Fruit fly (Drosophila melanogaster) whole organism, embryonic: ENCODE measurements around the gene CG5377.
A peak's percentile ranks its signal among the peaks of the same experiment; 100 is the strongest.

Source experiments
- Atf6 ChIP-seq: fragments of 200-800 bp; sonication (Bioruptor generic); IDR thresholded peaks from 2 replicates; pipeline ENCODE4 v1.3.6; 2022; ENCODE audit warnings: missing biosample characterization, missing genetic modification characterization
- CG10366 ChIP-seq: fragments of 200-800 bp; sonication (Bioruptor generic); IDR thresholded peaks from 2 replicates; pipeline ENCODE4 v1.3.6; 2022; ENCODE audit warnings: missing biosample characterization, missing genetic modification characterization
- CG12104 ChIP-seq: fragments of 200-800 bp; sonication (Bioruptor generic); optimal IDR thresholded peaks from 3 replicates; lab custom pipeline; 2016; ENCODE audit warnings: missing biosample characterization, missing genetic modification characterization
- CG12744 ChIP-seq: fragments of 200-800 bp; sonication (Bioruptor generic); optimal IDR thresholded peaks from 2 replicates; lab custom pipeline; 2016; ENCODE audit warnings: missing biosample characterization, missing genetic modification characterization
- CG14860 ChIP-seq: fragments of 200-800 bp; sonication (Bioruptor generic); IDR thresholded peaks from 3 replicates; pipeline ENCODE4 v1.3.6; 2022; ENCODE audit warnings: missing biosample characterization, missing genetic modification characterization; ENCODE audit not compliant: partially characterized antibody
- CG16779 ChIP-seq: fragments of 200-800 bp; sonication (Bioruptor generic); IDR thresholded peaks from 2 replicates; pipeline ENCODE4 v1.3.6; 2022; ENCODE audit warnings: missing biosample characterization, missing genetic modification characterization
- CG17385 ChIP-seq: fragments of 200-800 bp; sonication (Bioruptor generic); optimal IDR thresholded peaks from 3 replicates; lab custom pipeline; 2018; ENCODE audit warnings: missing biosample characterization, mild to moderate bottlenecking, missing genetic modification characterization
- CG1832 ChIP-seq: fragments of 200-800 bp; sonication (Bioruptor generic); optimal IDR thresholded peaks from 2 replicates; lab custom pipeline; 2017; ENCODE audit warnings: missing biosample characterization, mild to moderate bottlenecking, missing genetic modification characterization, inconsistent platforms
- CG18619 ChIP-seq: fragments of 200-800 bp; sonication (Bioruptor generic); optimal IDR thresholded peaks from 3 replicates; lab custom pipeline; 2017; ENCODE audit warnings: missing biosample characterization, mild to moderate bottlenecking, missing genetic modification characterization
- CG31441 ChIP-seq: fragments of 200-800 bp; sonication (Bioruptor generic); IDR thresholded peaks from 2 replicates; pipeline ENCODE4 v1.3.6; 2022; ENCODE audit warnings: missing biosample characterization, missing genetic modification characterization
- CG33557 ChIP-seq: fragments of 200-800 bp; sonication (Bioruptor generic); optimal IDR thresholded peaks from 2 replicates; lab custom pipeline; 2019; ENCODE audit warnings: missing biosample characterization, mild to moderate bottlenecking, missing genetic modification characterization, moderate library complexity
- CG34224 ChIP-seq: fragments of 200-800 bp; sonication (Bioruptor generic); IDR thresholded peaks from 3 replicates; pipeline ENCODE4 v1.3.6; 2022; ENCODE audit warnings: missing biosample characterization, missing genetic modification characterization; ENCODE audit not compliant: partially characterized antibody
- CG5953 ChIP-seq: fragments of 200-800 bp; sonication (Bioruptor generic); IDR thresholded peaks from 2 replicates; pipeline ENCODE4 v1.3.6; 2022; ENCODE audit warnings: missing biosample characterization, missing genetic modification characterization
- CG6683 ChIP-seq: fragments of 200-800 bp; sonication (Bioruptor generic); optimal IDR thresholded peaks from 2 replicates; lab custom pipeline; 2017; ENCODE audit warnings: missing biosample characterization, mild to moderate bottlenecking, missing genetic modification characterization, missing genetic modification reagents
- CG7357 ChIP-seq: fragments of 200-800 bp; sonication (Bioruptor generic); IDR thresholded peaks from 3 replicates; pipeline ENCODE4 v1.3.6; 2022; ENCODE audit warnings: missing biosample characterization, missing genetic modification characterization
- CG7839 ChIP-seq: fragments of 200-800 bp; sonication (Bioruptor generic); optimal IDR thresholded peaks from 3 replicates; lab custom pipeline; 2018; ENCODE audit warnings: missing biosample characterization, mild to moderate bottlenecking, missing genetic modification characterization, moderate library complexity
- CG9215 ChIP-seq: fragments of 200-800 bp; sonication (Bioruptor generic); IDR thresholded peaks from 2 replicates; pipeline ENCODE4 v1.3.6; 2022; ENCODE audit warnings: missing biosample characterization, missing genetic modification characterization
- D19B ChIP-seq: fragments of 200-800 bp; sonication (Bioruptor generic); optimal IDR thresholded peaks from 2 replicates; lab custom pipeline; 2017; ENCODE audit warnings: missing biosample characterization, mild to moderate bottlenecking, missing genetic modification characterization
- Deaf1 ChIP-seq: fragments of 200-800 bp; optimal IDR thresholded peaks from 3 replicates; lab custom pipeline; 2019; ENCODE audit warnings: missing biosample characterization, mild to moderate bottlenecking, missing genetic modification characterization, moderate library complexity
- Dll ChIP-seq: fragments of 200-800 bp; sonication (Bioruptor generic); IDR thresholded peaks from 4 replicates; pipeline ENCODE4 v1.3.6; 2022; ENCODE audit warnings: missing biosample characterization, missing genetic modification characterization; ENCODE audit not compliant: partially characterized antibody
- Fer3 ChIP-seq: fragments of 200-800 bp; sonication (Bioruptor generic); optimal IDR thresholded peaks from 2 replicates; lab custom pipeline; 2018; ENCODE audit warnings: missing biosample characterization, mild to moderate bottlenecking, missing genetic modification characterization, moderate library complexity
- GATAe ChIP-seq: fragments of 200-800 bp; sonication (Bioruptor generic); conservative IDR thresholded peaks from 2 replicates; pipeline ENCODE4 v1.3.6; 2022; ENCODE audit warnings: missing biosample characterization, missing genetic modification characterization
- Lpt ChIP-seq: fragments of >200 bp; optimal IDR thresholded peaks from 2 replicates; lab custom pipeline; 2018; ENCODE audit warnings: missing biosample characterization, missing genetic modification characterization
- Mes4 ChIP-seq: fragments of 200-800 bp; sonication (Bioruptor generic); optimal IDR thresholded peaks from 2 replicates; lab custom pipeline; 2016; ENCODE audit warnings: missing biosample characterization, missing genetic modification characterization
- Myb ChIP-seq: fragments of 200-800 bp; sonication (Bioruptor generic); optimal IDR thresholded peaks from 2 replicates; lab custom pipeline; 2016; ENCODE audit warnings: missing biosample characterization, missing genetic modification characterization
- NK7.1 ChIP-seq: fragments of 200-800 bp; sonication (Bioruptor generic); optimal IDR thresholded peaks from 3 replicates; lab custom pipeline; 2016; ENCODE audit warnings: missing biosample characterization, missing genetic modification characterization
- Nf-YB ChIP-seq: fragments of 200-800 bp; sonication (Bioruptor generic); optimal IDR thresholded peaks from 3 replicates; lab custom pipeline; 2019; ENCODE audit warnings: missing biosample characterization, mild to moderate bottlenecking, missing genetic modification characterization, moderate library complexity
- Sin3A ChIP-seq: fragments of >200 bp; optimal IDR thresholded peaks from 2 replicates; lab custom pipeline; 2018
- Spps ChIP-seq: fragments of 200-800 bp; sonication (Bioruptor generic); optimal IDR thresholded peaks from 2 replicates; lab custom pipeline; 2018; ENCODE audit warnings: missing biosample characterization, mild to moderate bottlenecking, missing genetic modification characterization
- Sry-δ ChIP-seq: fragments of 200-800 bp; sonication (Bioruptor generic); optimal IDR thresholded peaks from 2 replicates; lab custom pipeline; 2016; ENCODE audit warnings: missing biosample characterization, missing genetic modification characterization
- Taf1 ChIP-seq: fragments of 200-800 bp; sonication (Bioruptor generic); IDR thresholded peaks from 2 replicates; pipeline ENCODE4 v1.3.6; 2022; ENCODE audit warnings: missing biosample characterization, missing genetic modification characterization
- al ChIP-seq: fragments of 200-800 bp; sonication (Bioruptor generic); IDR thresholded peaks from 2 replicates; pipeline ENCODE4 v1.3.6; 2022; ENCODE audit warnings: missing biosample characterization, missing genetic modification characterization
- bab2 ChIP-seq: fragments of 200-800 bp; sonication (Bioruptor generic); optimal IDR thresholded peaks from 2 replicates; lab custom pipeline; 2016; ENCODE audit warnings: missing biosample characterization, missing genetic modification characterization
- chinmo ChIP-seq: fragments of 200-800 bp; sonication (Bioruptor generic); IDR thresholded peaks from 4 replicates; pipeline ENCODE4 v1.3.6; 2022; ENCODE audit warnings: missing biosample characterization, missing genetic modification characterization; ENCODE audit not compliant: partially characterized antibody
- cwo ChIP-seq: fragments of 200-800 bp; sonication (Bioruptor generic); optimal IDR thresholded peaks from 3 replicates; lab custom pipeline; 2017; ENCODE audit warnings: missing biosample characterization, missing genetic modification characterization, mild to moderate bottlenecking, moderate library complexity, missing genetic modification reagents
- dmrt99B ChIP-seq: fragments of 200-800 bp; sonication (Bioruptor generic); optimal IDR thresholded peaks from 2 replicates; lab custom pipeline; 2018; ENCODE audit warnings: missing biosample characterization, mild to moderate bottlenecking, missing genetic modification characterization, moderate library complexity
- gfzf ChIP-seq: fragments of 200-800 bp; sonication (Bioruptor generic); optimal IDR thresholded peaks from 2 replicates; lab custom pipeline; 2016; ENCODE audit warnings: missing biosample characterization, mild to moderate bottlenecking, missing genetic modification characterization, moderate library complexity
- gro ChIP-seq: fragments of 200-800 bp; sonication (Bioruptor generic); optimal IDR thresholded peaks from 2 replicates; lab custom pipeline; 2016; ENCODE audit warnings: missing biosample characterization, missing genetic modification characterization
- insv ChIP-seq, 2 experiments: fragments of 200-800 bp; sonication (Bioruptor generic); optimal IDR thresholded peaks; 3 replicates each; lab custom pipeline; 2016 to 2018; ENCODE audit warnings: missing biosample characterization in 2 of 2, missing genetic modification characterization in 2 of 2
- inv ChIP-seq: fragments of 200-800 bp; sonication (Bioruptor generic); IDR thresholded peaks from 2 replicates; pipeline ENCODE4 v1.3.6; 2022; ENCODE audit warnings: missing biosample characterization, missing genetic modification characterization; ENCODE audit not compliant: partially characterized antibody
- ken ChIP-seq: fragments of 200-800 bp; sonication (Bioruptor generic); IDR thresholded peaks from 3 replicates; pipeline ENCODE4 v1.3.6; 2022; ENCODE audit warnings: missing biosample characterization, missing genetic modification characterization
- knrl ChIP-seq: fragments of 200-800 bp; sonication (Bioruptor generic); IDR thresholded peaks from 3 replicates; pipeline ENCODE4 v1.3.6; 2022; ENCODE audit warnings: missing biosample characterization, missing genetic modification characterization; ENCODE audit not compliant: partially characterized antibody
- mirr ChIP-seq: fragments of 200-800 bp; sonication (Bioruptor generic); optimal IDR thresholded peaks from 3 replicates; lab custom pipeline; 2018; ENCODE audit warnings: missing biosample characterization, mild to moderate bottlenecking, missing genetic modification characterization
- nau ChIP-seq: fragments of 200-800 bp; sonication (Bioruptor generic); optimal IDR thresholded peaks from 3 replicates; lab custom pipeline; 2017; ENCODE audit warnings: missing biosample characterization, mild to moderate bottlenecking, missing genetic modification characterization, missing genetic modification reagents
- otp ChIP-seq: fragments of 200-800 bp; sonication (Bioruptor generic); IDR thresholded peaks from 3 replicates; pipeline ENCODE4, ENCODE4 v1.3.6; 2022; ENCODE audit warnings: missing biosample characterization, missing genetic modification characterization
- phol ChIP-seq: fragments of 200-800 bp; sonication (Bioruptor generic); optimal IDR thresholded peaks from 3 replicates; lab custom pipeline; 2018; ENCODE audit warnings: missing biosample characterization, mild to moderate bottlenecking, missing genetic modification characterization, moderate library complexity
- pita ChIP-seq: fragments of 200-800 bp; sonication (Bioruptor generic); optimal IDR thresholded peaks from 2 replicates; lab custom pipeline; 2017; ENCODE audit warnings: missing biosample characterization, mild to moderate bottlenecking, missing genetic modification characterization
- psq ChIP-seq: fragments of 200-800 bp; sonication (Bioruptor generic); optimal IDR thresholded peaks from 2 replicates; lab custom pipeline; 2017; ENCODE audit warnings: missing biosample characterization, missing genetic modification characterization
- repo ChIP-seq: fragments of 200-800 bp; sonication (Bioruptor generic); optimal IDR thresholded peaks from 2 replicates; lab custom pipeline; 2016; ENCODE audit warnings: missing biosample characterization, missing genetic modification characterization
- sens ChIP-seq: fragments of 200-800 bp; sonication (Bioruptor generic); peaks from one replicate; lab custom pipeline; 2016; ENCODE audit warnings: missing biosample characterization, missing genetic modification characterization
- stc ChIP-seq: fragments of 200-800 bp; sonication (Bioruptor generic); IDR thresholded peaks from 2 replicates; pipeline ENCODE4 v1.3.6; 2022; ENCODE audit warnings: missing biosample characterization, missing genetic modification characterization
- toy ChIP-seq: fragments of 200-800 bp; sonication (Bioruptor generic); IDR thresholded peaks from 2 replicates; pipeline ENCODE4 v1.3.6; 2022; ENCODE audit warnings: missing biosample characterization, missing genetic modification characterization

CG5377 gene

dm6 chr3R:22503630-22504029, 35.7 kb upstream of the CG5377 start:
- no peak for TF ChIP-seq phol (tag; lab: Kevin White, UChicago)
- 0 out of 2 replicates have a peak, but pooled peaks have one; percentile 35 for TF ChIP-seq Atf6 (GFP tag; lab: Robert Waterston, UW)
- no peak for TF ChIP-seq knrl (GFP tag; lab: Robert Waterston, UW)
- no peak for TF ChIP-seq Myb (GFP tag; lab: Kevin White, UChicago)
- TF ChIP-seq al (GFP tag; lab: Robert Waterston, UW) = no peak
- TF ChIP-seq CG18619 = peak; percentile 0
- TF ChIP-seq gfzf (GFP tag; lab: Kevin White, UChicago) = no peak
- TF ChIP-seq Deaf1 (tag; lab: Kevin White, UChicago) = no peak
- no peak for TF ChIP-seq CG12104 (GFP tag; lab: Kevin White, UChicago)
- no peak for TF ChIP-seq CG6683
- no peak for TF ChIP-seq Sry-δ (GFP tag; lab: Kevin White, UChicago)
- TF ChIP-seq insv (GFP tag; optimal IDR thresholded peaks at IDR 0.05; lab: Kevin White, UChicago) = no peak
- no peak for TF ChIP-seq CG12744 (GFP tag; lab: Kevin White, UChicago)
- no peak for TF ChIP-seq psq (GFP tag; lab: Kevin White, UChicago)
- TF ChIP-seq inv (GFP tag; lab: Robert Waterston, UW) = no peak
- TF ChIP-seq bab2 = no peak
- peak; percentile 29 for TF ChIP-seq cwo (GFP tag; lab: Kevin White, UChicago)
- no peak for TF ChIP-seq CG7357
- no peak for TF ChIP-seq Dll (GFP tag; lab: Robert Waterston, UW)
- TF ChIP-seq GATAe (GFP tag; lab: Robert Waterston, UW) = no peak
- no peak for TF ChIP-seq Spps (tag; lab: Kevin White, UChicago)
- TF ChIP-seq CG5953 = no peak
- TF ChIP-seq otp (GFP tag; lab: Robert Waterston, UW) = no peak
- no peak for TF ChIP-seq CG1832 (GFP tag; lab: Kevin White, UChicago)
- no peak for TF ChIP-seq Sin3A
- no peak for TF ChIP-seq CG33557
- TF ChIP-seq CG14860 (GFP tag; lab: Robert Waterston, UW) = no peak
- no peak for TF ChIP-seq CG34224 (GFP tag; lab: Robert Waterston, UW)
- no peak for TF ChIP-seq pita (GFP tag; lab: Kevin White, UChicago)
- TF ChIP-seq CG9215 = 0 out of 2 replicates have a peak, but pooled peaks have one; percentile 31
- TF ChIP-seq dmrt99B (tag; lab: Kevin White, UChicago) = peak; percentile 23
- TF ChIP-seq CG10366 (GFP tag; lab: Robert Waterston, UW) = no peak
- no peak for TF ChIP-seq CG17385 (GFP tag; lab: Kevin White, UChicago)
- TF ChIP-seq Nf-YB (GFP tag; lab: Kevin White, UChicago) = no peak
- TF ChIP-seq CG16779 (GFP tag; lab: Robert Waterston, UW) = no peak
- TF ChIP-seq Fer3 (tag; lab: Kevin White, UChicago) = peak; percentile 17
- TF ChIP-seq repo (GFP tag; lab: Kevin White, UChicago) = no peak
- no peak for TF ChIP-seq mirr (GFP tag; lab: Kevin White, UChicago)
- no peak for TF ChIP-seq ken (GFP tag; lab: Robert Waterston, UW)
- TF ChIP-seq gro (GFP tag; lab: Kevin White, UChicago) = no peak
- TF ChIP-seq sens (GFP tag; lab: Kevin White, UChicago) = no peak
- TF ChIP-seq toy (GFP tag; lab: Robert Waterston, UW) = no peak
- TF ChIP-seq stc (GFP tag; lab: Robert Waterston, UW) = no peak
- no peak for TF ChIP-seq chinmo
- TF ChIP-seq Mes4 (GFP tag; lab: Kevin White, UChicago) = no peak
- no peak for TF ChIP-seq CG31441 (GFP tag; lab: Robert Waterston, UW)
- no peak for TF ChIP-seq Taf1 (GFP tag; lab: Robert Waterston, UW)
- peak; percentile 34 for TF ChIP-seq CG7839 (tag; lab: Kevin White, UChicago)
- no peak for TF ChIP-seq D19B (GFP tag; lab: Kevin White, UChicago)
- TF ChIP-seq Lpt (GFP tag; lab: Kevin White, UChicago) = no peak
- TF ChIP-seq NK7.1 (GFP tag; lab: Kevin White, UChicago) = no peak
- no peak for TF ChIP-seq nau (GFP tag; lab: Kevin White, UChicago)
